Worm (Caenorhabditis elegans): Measurements from ENCODE around the gene cpf-2.

Gene cpf-2

ce11 chrIII:13268856-13269255 is at the start of gene cpf-2:
cpf-2 (minus strand) TSS chrIII:13268883.
- TF ChIP-seq egl-27 (tag; optimal IDR thresholded peaks at IDR 0.05): no peak
- peak; percentile 89 for TF ChIP-seq snu-23 (GFP tag; optimal IDR thresholded peaks at IDR 0.05)
- TF ChIP-seq vab-15 (tag; optimal IDR thresholded peaks at IDR 0.05): peak; percentile 46
- TF ChIP-seq dpl-1 (GFP tag; optimal IDR thresholded peaks at IDR 0.05): peak; percentile 64 to 73 (median 73)
- peak; percentile 77 for TF ChIP-seq C16A3.4 (tag; optimal IDR thresholded peaks at IDR 0.05)
- peak; percentile 54 for TF ChIP-seq ztf-4 (tag; optimal IDR thresholded peaks at IDR 0.05)
- peak; percentile 30 for TF ChIP-seq fkh-10 (GFP tag; optimal IDR thresholded peaks at IDR 0.05)
- peak; percentile 30 for TF ChIP-seq zip-4 (GFP tag; optimal IDR thresholded peaks at IDR 0.05)
- TF ChIP-seq C04F5.9 (tag; optimal IDR thresholded peaks at IDR 0.05): peak; percentile 50
- peak; percentile 69 to 77 for TF ChIP-seq lin-35 (GFP tag; optimal IDR thresholded peaks at IDR 0.05)
- TF ChIP-seq hpl-2 (GFP tag; optimal IDR thresholded peaks at IDR 0.05): peak; percentile 41
- peak; percentile 42 for TF ChIP-seq elt-2 (tag; optimal IDR thresholded peaks at IDR 0.05)
- peak; percentile 91 for TF ChIP-seq nhr-71 (tag; optimal IDR thresholded peaks at IDR 0.05)
- peak; percentile 27 to 75 for TF ChIP-seq ztf-11 (tag; optimal IDR thresholded peaks at IDR 0.05)
- TF ChIP-seq lin-14 (GFP tag; optimal IDR thresholded peaks at IDR 0.05): peak; percentile 74
- TF ChIP-seq nhr-20 (tag; optimal IDR thresholded peaks at IDR 0.05): peak; percentile 81
- TF ChIP-seq aly-2 (tag; optimal IDR thresholded peaks at IDR 0.05): no peak
- peak; percentile 72 for TF ChIP-seq egl-13 (tag; optimal IDR thresholded peaks at IDR 0.05)
- peak; percentile 80 for TF ChIP-seq lsy-2 (tag; optimal IDR thresholded peaks at IDR 0.05)
- peak; percentile 62 for TF ChIP-seq mab-9 (GFP tag; IDR thresholded peaks at IDR 0.05)
- TF ChIP-seq nhr-28 (tag; optimal IDR thresholded peaks at IDR 0.05): no peak
- TF ChIP-seq ceh-82 (tag; optimal IDR thresholded peaks at IDR 0.05): peak; percentile 61 to 83 (median 69)
- TF ChIP-seq aha-1 (tag; optimal IDR thresholded peaks at IDR 0.05): no peak
- TF ChIP-seq fkh-8 (tag; optimal IDR thresholded peaks at IDR 0.05): peak; percentile 80
- TF ChIP-seq F16B12.6 (tag; optimal IDR thresholded peaks at IDR 0.05): peak; percentile 46
- peak; percentile 84 for TF ChIP-seq swsn-7 (tag; optimal IDR thresholded peaks at IDR 0.05)
- no peak for TF ChIP-seq unc-30 (tag; optimal IDR thresholded peaks at IDR 0.05)
- peak; percentile 70 for TF ChIP-seq grh-1 (GFP tag; IDR thresholded peaks at IDR 0.05)
- no peak for TF ChIP-seq pqm-1 (tag; optimal IDR thresholded peaks at IDR 0.05)
- TF ChIP-seq lin-39 (tag; optimal IDR thresholded peaks at IDR 0.05): peak; percentile 55
- peak; percentile 86 for TF ChIP-seq dsc-1 (tag; optimal IDR thresholded peaks at IDR 0.05)
- TF ChIP-seq nhr-47 (tag; optimal IDR thresholded peaks at IDR 0.05): peak; percentile 87
- TF ChIP-seq tbx-2 (tag; optimal IDR thresholded peaks at IDR 0.05): peak; percentile 83
- peak; percentile 59 for TF ChIP-seq jun-1 (tag; optimal IDR thresholded peaks at IDR 0.05)
- peak; percentile 42 for TF ChIP-seq sox-4 (tag; optimal IDR thresholded peaks at IDR 0.05)
- TF ChIP-seq nhr-12 (tag; optimal IDR thresholded peaks at IDR 0.05): no peak
- TF ChIP-seq efl-3 (GFP tag; optimal IDR thresholded peaks at IDR 0.05): no peak
- TF ChIP-seq nhr-77 (tag; optimal IDR thresholded peaks at IDR 0.05): peak; percentile 13
- TF ChIP-seq unc-130 (tag; optimal IDR thresholded peaks at IDR 0.05): peak; percentile 82
- no peak for TF ChIP-seq ceh-8 (GFP tag; optimal IDR thresholded peaks at IDR 0.05)
- TF ChIP-seq ceh-90 (tag; optimal IDR thresholded peaks at IDR 0.05): peak; percentile 31
- peak; percentile 77 to 80 for TF ChIP-seq efl-1 (optimal IDR thresholded peaks at IDR 0.05)
- peak; percentile 73 to 97 for TF ChIP-seq efl-1 (GFP tag; optimal IDR thresholded peaks at IDR 0.05 in 1 of 2)
- TF ChIP-seq irx-1 (tag; optimal IDR thresholded peaks at IDR 0.05): peak; percentile 85
- TF ChIP-seq blmp-1 (tag; optimal IDR thresholded peaks at IDR 0.05): peak; percentile 62
- TF ChIP-seq sptf-1 (tag; optimal IDR thresholded peaks at IDR 0.05): no peak
- peak; percentile 49 for TF ChIP-seq mep-1 (tag; optimal IDR thresholded peaks at IDR 0.05)
- no peak for TF ChIP-seq hlh-4 (tag; optimal IDR thresholded peaks at IDR 0.05)
- TF ChIP-seq lin-15B (tag; optimal IDR thresholded peaks at IDR 0.05): peak; percentile 1
- no peak for TF ChIP-seq ces-1 (GFP tag; optimal IDR thresholded peaks at IDR 0.05)
- TF ChIP-seq nhr-90 (tag; optimal IDR thresholded peaks at IDR 0.05; ENCODE audit: poor library complexity): peak; percentile 84
- TF ChIP-seq unc-86 (tag; optimal IDR thresholded peaks at IDR 0.05): peak; percentile 86
- TF ChIP-seq pax-3 (tag; optimal IDR thresholded peaks at IDR 0.05): peak; percentile 26
- TF ChIP-seq skn-1 (tag; optimal IDR thresholded peaks at IDR 0.05): peak; percentile 80

Data from whole organism, L1 larva.